Worm (Caenorhabditis elegans): ENCODE data around the gene col-181.

col-181 gene

ce11 chrX:12080581-12081162 is 24.1 kb upstream of the col-181 start:
- TF ChIP-seq nfya-1 (tag; optimal IDR thresholded peaks at IDR 0.05) (peak; percentile 3), ceh-18 (tag; optimal IDR thresholded peaks at IDR 0.05) (no peak), ceh-31 (tag; optimal IDR thresholded peaks at IDR 0.05) (peak; percentile 40), Y22D7AL.16 (tag; optimal IDR thresholded peaks at IDR 0.05) (no peak), elt-2 (tag; optimal IDR thresholded peaks at IDR 0.05) (no peak)

ce11 chrX:12081250-12081649 is 23.5 kb upstream of the col-181 start:
- TF ChIP-seq unc-42 (tag; optimal IDR thresholded peaks at IDR 0.05) (peak; percentile 66), che-1 (tag; optimal IDR thresholded peaks at IDR 0.05) (no peak)

ce11 chrX:12082813-12083212 is 21.9 kb upstream of the col-181 start:
- TF ChIP-seq rnt-1 (tag; optimal IDR thresholded peaks at IDR 0.05) (no peak), ahr-1 (tag; optimal IDR thresholded peaks at IDR 0.05) (no peak), lin-11 (tag; optimal IDR thresholded peaks at IDR 0.05) (no peak), K02D7.2 (tag; optimal IDR thresholded peaks at IDR 0.05) (no peak), tbx-2 (tag; optimal IDR thresholded peaks at IDR 0.05) (no peak), madf-2 (tag; optimal IDR thresholded peaks at IDR 0.05) (no peak), pha-2 (tag; optimal IDR thresholded peaks at IDR 0.05) (no peak), ceh-24 (tag; optimal IDR thresholded peaks at IDR 0.05) (no peak), unc-3 (GFP tag; conservative IDR thresholded peaks at IDR 0.05) (no peak), unc-3 (tag; optimal IDR thresholded peaks at IDR 0.05) (no peak), ceh-31 (tag; optimal IDR thresholded peaks at IDR 0.05) (peak; percentile 40), pros-1 (tag; optimal IDR thresholded peaks at IDR 0.05) (no peak), dmd-4 (tag; optimal IDR thresholded peaks at IDR 0.05; ENCODE audit: borderline replicate concordance) (no peak), ceh-18 (tag; optimal IDR thresholded peaks at IDR 0.05) (no peak), ceh-2 (tag; optimal IDR thresholded peaks at IDR 0.05) (no peak), lim-6 (tag; optimal IDR thresholded peaks at IDR 0.05) (no peak), sox-4 (tag; optimal IDR thresholded peaks at IDR 0.05) (no peak), ama-1 (optimal IDR thresholded peaks at IDR 0.05) (no peak), ceh-48 (tag; optimal IDR thresholded peaks at IDR 0.05) (no peak), ceh-22 (tag; optimal IDR thresholded peaks at IDR 0.05) (no peak), unc-55 (GFP tag; optimal IDR thresholded peaks at IDR 0.05) (no peak), sdc-2 (tag; optimal IDR thresholded peaks at IDR 0.05) (no peak), K09A11.1 (tag; optimal IDR thresholded peaks at IDR 0.05; ENCODE audit: insufficient read depth) (no peak), tbx-7 (tag; optimal IDR thresholded peaks at IDR 0.05) (no peak), ceh-6 (GFP tag; optimal IDR thresholded peaks at IDR 0.05) (no peak), sox-2 (GFP tag; IDR thresholded peaks at IDR 0.05) (no peak), odd-2 (tag; optimal IDR thresholded peaks at IDR 0.05) (no peak), nhr-232 (tag; optimal IDR thresholded peaks at IDR 0.05) (no peak), elt-4 (tag; optimal IDR thresholded peaks at IDR 0.05) (peak; percentile 23), ztf-16 (tag; optimal IDR thresholded peaks at IDR 0.05) (no peak), zip-5 (tag; optimal IDR thresholded peaks at IDR 0.05) (no peak), C38D4.7 (GFP tag; optimal IDR thresholded peaks at IDR 0.05) (no peak), ceh-14 (tag; optimal IDR thresholded peaks at IDR 0.05) (peak; percentile 86), elt-2 (tag; optimal IDR thresholded peaks at IDR 0.05) (no peak), fkh-6 (tag; optimal IDR thresholded peaks at IDR 0.05) (no peak), hlh-8 (tag; optimal IDR thresholded peaks at IDR 0.05) (no peak), ceh-30 (tag; optimal IDR thresholded peaks at IDR 0.05) (no peak), pqm-1 (tag; optimal IDR thresholded peaks at IDR 0.05) (no peak), syd-9 (tag; optimal IDR thresholded peaks at IDR 0.05) (no peak), fax-1 (tag; optimal IDR thresholded peaks at IDR 0.05) (no peak), pag-3 (tag; optimal IDR thresholded peaks at IDR 0.05; ENCODE audit: borderline replicate concordance) (no peak), hlh-13 (GFP tag; optimal IDR thresholded peaks at IDR 0.05) (no peak), unc-42 (tag; optimal IDR thresholded peaks at IDR 0.05) (peak; percentile 99), pha-4 (tag; optimal IDR thresholded peaks at IDR 0.05) (no peak), nfya-1 (tag; optimal IDR thresholded peaks at IDR 0.05) (peak; percentile 50), hlh-6 (tag; optimal IDR thresholded peaks at IDR 0.05) (no peak)
